Fruit fly (Drosophila melanogaster): ENCODE results near the gene toc.

DNA sequence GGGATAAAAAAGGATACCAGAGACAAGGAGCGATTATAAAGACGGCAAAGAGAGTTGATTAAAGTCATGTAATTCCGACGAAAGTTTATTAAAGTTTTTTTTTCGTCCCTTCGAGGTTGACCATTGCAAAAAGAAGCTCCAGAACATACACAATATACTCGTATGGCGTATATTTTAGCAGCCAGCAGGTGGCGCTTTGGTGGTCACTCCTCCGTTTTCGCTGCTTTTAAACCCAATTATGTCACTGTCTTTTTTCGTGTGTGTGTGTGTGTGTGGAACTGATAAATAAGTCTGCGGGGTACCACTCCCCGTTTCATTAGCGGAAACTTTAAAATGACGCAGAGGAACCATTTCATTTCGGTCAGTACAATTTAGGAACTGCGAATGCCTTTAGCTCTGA is 35.1 kb upstream of the toc start:
- no peak for TF ChIP-seq br (GFP tag; optimal IDR thresholded peaks at IDR 0.05)
- no peak for TF ChIP-seq dmrt93B (GFP tag; optimal IDR thresholded peaks at IDR 0.05)

All from whole organism, wandering third instar larva.